Worm (Caenorhabditis elegans): ENCODE measurements around the gene dcap-2.

dcap-2 gene

ce11 chrIV:13521785-13522184 is at the start of gene dcap-2:
Gene dcap-2 (minus strand): TSS chrIV:13521870.
- TF ChIP-seq med-1 (GFP tag; optimal IDR thresholded peaks at IDR 0.05; ENCODE audit: insufficient read depth) (no peak), T22C8.4 (GFP tag; IDR thresholded peaks at IDR 0.05) (peak; percentile 50)

ce11 chrIV:13564284-13564683 is 42.6 kb upstream of the dcap-2 start:
- no peak for TF ChIP-seq ztf-29 (GFP tag; IDR thresholded peaks at IDR 0.05)
- TF ChIP-seq klf-2 (GFP tag; conservative IDR thresholded peaks at IDR 0.05), result no peak
- TF ChIP-seq cog-1 (tag; optimal IDR thresholded peaks at IDR 0.05), result no peak
- TF ChIP-seq med-1 (GFP tag; optimal IDR thresholded peaks at IDR 0.05; ENCODE audit: insufficient read depth), result no peak
- TF ChIP-seq flt-1 (GFP tag; IDR thresholded peaks at IDR 0.05), result no peak
- no peak for TF ChIP-seq T22C8.4 (GFP tag; IDR thresholded peaks at IDR 0.05)
- no peak for TF ChIP-seq ztf-23 (GFP tag; IDR thresholded peaks at IDR 0.05)
- no peak for TF ChIP-seq ref-1 (GFP tag; conservative IDR thresholded peaks at IDR 0.05)
- TF ChIP-seq tab-1 (GFP tag; IDR thresholded peaks at IDR 0.05), result no peak

ce11 chrIV:13561629-13562028 is 40.0 kb upstream of the dcap-2 start, which contains the start of the genes Y45F10B.13 and qui-1:
Gene Y45F10B.13 (minus strand): TSS chrIV:13561729.
Gene qui-1 (plus strand): TSS chrIV:13561861.
- TF ChIP-seq tab-1 (GFP tag; IDR thresholded peaks at IDR 0.05) (no peak), ztf-23 (GFP tag; IDR thresholded peaks at IDR 0.05) (no peak), T22C8.4 (GFP tag; IDR thresholded peaks at IDR 0.05) (no peak), ztf-29 (GFP tag; IDR thresholded peaks at IDR 0.05) (no peak), ref-1 (GFP tag; conservative IDR thresholded peaks at IDR 0.05) (no peak), cog-1 (tag; optimal IDR thresholded peaks at IDR 0.05) (no peak), med-1 (GFP tag; optimal IDR thresholded peaks at IDR 0.05; ENCODE audit: insufficient read depth) (no peak), flt-1 (GFP tag; IDR thresholded peaks at IDR 0.05) (no peak), klf-2 (GFP tag; conservative IDR thresholded peaks at IDR 0.05) (no peak)

ce11 chrIV:13559020-13559419 is 37.4 kb upstream of the dcap-2 start:
- no peak for TF ChIP-seq ztf-23 (GFP tag; IDR thresholded peaks at IDR 0.05)

ce11 chrIV:13557393-13557792 is 35.7 kb upstream of the dcap-2 start:
- TF ChIP-seq cog-1 (tag; optimal IDR thresholded peaks at IDR 0.05) (no peak), klf-2 (GFP tag; conservative IDR thresholded peaks at IDR 0.05) (no peak), flt-1 (GFP tag; IDR thresholded peaks at IDR 0.05) (no peak), tab-1 (GFP tag; IDR thresholded peaks at IDR 0.05) (no peak), med-1 (GFP tag; optimal IDR thresholded peaks at IDR 0.05; ENCODE audit: insufficient read depth) (no peak), ztf-29 (GFP tag; IDR thresholded peaks at IDR 0.05) (no peak), ref-1 (GFP tag; conservative IDR thresholded peaks at IDR 0.05) (no peak), T22C8.4 (GFP tag; IDR thresholded peaks at IDR 0.05) (no peak), ztf-23 (GFP tag; IDR thresholded peaks at IDR 0.05) (no peak)

- TF ChIP-seq ztf-29 (GFP tag; IDR thresholded peaks at IDR 0.05), result no peak
- no peak for TF ChIP-seq cog-1 (tag; optimal IDR thresholded peaks at IDR 0.05)
- no peak for TF ChIP-seq ztf-23 (GFP tag; IDR thresholded peaks at IDR 0.05)
- no peak for TF ChIP-seq klf-2 (GFP tag; conservative IDR thresholded peaks at IDR 0.05)
- no peak for TF ChIP-seq tab-1 (GFP tag; IDR thresholded peaks at IDR 0.05)
- TF ChIP-seq flt-1 (GFP tag; IDR thresholded peaks at IDR 0.05), result no peak
- TF ChIP-seq med-1 (GFP tag; optimal IDR thresholded peaks at IDR 0.05; ENCODE audit: insufficient read depth), result no peak
- TF ChIP-seq ref-1 (GFP tag; conservative IDR thresholded peaks at IDR 0.05), result no peak
- TF ChIP-seq T22C8.4 (GFP tag; IDR thresholded peaks at IDR 0.05), result no peak
Measured at ce11 chrIV:13555508-13555907, 33.8 kb upstream of the dcap-2 start.

- TF ChIP-seq cog-1 (tag; optimal IDR thresholded peaks at IDR 0.05) (no peak), tab-1 (GFP tag; IDR thresholded peaks at IDR 0.05) (no peak)
Measured at ce11 chrIV:13554350-13554749, 32.7 kb upstream of the dcap-2 start.

- TF ChIP-seq flt-1 (GFP tag; IDR thresholded peaks at IDR 0.05), result no peak
- TF ChIP-seq ztf-23 (GFP tag; IDR thresholded peaks at IDR 0.05), result no peak
- TF ChIP-seq ztf-29 (GFP tag; IDR thresholded peaks at IDR 0.05), result no peak
- TF ChIP-seq ref-1 (GFP tag; conservative IDR thresholded peaks at IDR 0.05), result no peak
- TF ChIP-seq T22C8.4 (GFP tag; IDR thresholded peaks at IDR 0.05), result no peak
- no peak for TF ChIP-seq tab-1 (GFP tag; IDR thresholded peaks at IDR 0.05)
- no peak for TF ChIP-seq klf-2 (GFP tag; conservative IDR thresholded peaks at IDR 0.05)
- TF ChIP-seq cog-1 (tag; optimal IDR thresholded peaks at IDR 0.05), result no peak
- TF ChIP-seq med-1 (GFP tag; optimal IDR thresholded peaks at IDR 0.05; ENCODE audit: insufficient read depth), result no peak
Measured at ce11 chrIV:13549350-13549749, 27.7 kb upstream of the dcap-2 start.

ce11 chrIV:13548188-13548587 is 26.5 kb upstream of the dcap-2 start, which contains the start of gene F52G2.3:
Gene F52G2.3 (minus strand): TSS chrIV:13548230.
- TF ChIP-seq flt-1 (GFP tag; IDR thresholded peaks at IDR 0.05) (no peak), T22C8.4 (GFP tag; IDR thresholded peaks at IDR 0.05) (no peak), tab-1 (GFP tag; IDR thresholded peaks at IDR 0.05) (no peak), ref-1 (GFP tag; conservative IDR thresholded peaks at IDR 0.05) (no peak), ztf-23 (GFP tag; IDR thresholded peaks at IDR 0.05) (no peak)

ce11 chrIV:13540165-13540564 is 18.5 kb upstream of the dcap-2 start, which contains the start of gene rsd-2:
Gene rsd-2 (minus strand): TSS chrIV:13540265.
- TF ChIP-seq klf-2 (GFP tag; conservative IDR thresholded peaks at IDR 0.05) (no peak), med-1 (GFP tag; optimal IDR thresholded peaks at IDR 0.05; ENCODE audit: insufficient read depth) (no peak), cog-1 (tag; optimal IDR thresholded peaks at IDR 0.05) (no peak), ztf-23 (GFP tag; IDR thresholded peaks at IDR 0.05) (no peak), flt-1 (GFP tag; IDR thresholded peaks at IDR 0.05) (no peak), ztf-29 (GFP tag; IDR thresholded peaks at IDR 0.05) (no peak), T22C8.4 (GFP tag; IDR thresholded peaks at IDR 0.05) (no peak), tab-1 (GFP tag; IDR thresholded peaks at IDR 0.05) (no peak), ref-1 (GFP tag; conservative IDR thresholded peaks at IDR 0.05) (no peak)

- TF ChIP-seq klf-2 (GFP tag; conservative IDR thresholded peaks at IDR 0.05), result no peak
- TF ChIP-seq med-1 (GFP tag; optimal IDR thresholded peaks at IDR 0.05; ENCODE audit: insufficient read depth), result no peak
- no peak for TF ChIP-seq ref-1 (GFP tag; conservative IDR thresholded peaks at IDR 0.05)
- TF ChIP-seq T22C8.4 (GFP tag; IDR thresholded peaks at IDR 0.05), result no peak
- TF ChIP-seq flt-1 (GFP tag; IDR thresholded peaks at IDR 0.05), result no peak
- TF ChIP-seq cog-1 (tag; optimal IDR thresholded peaks at IDR 0.05), result no peak
- no peak for TF ChIP-seq tab-1 (GFP tag; IDR thresholded peaks at IDR 0.05)
- no peak for TF ChIP-seq ztf-29 (GFP tag; IDR thresholded peaks at IDR 0.05)
- TF ChIP-seq ztf-23 (GFP tag; IDR thresholded peaks at IDR 0.05), result no peak
Measured at ce11 chrIV:13538901-13539300, 17.2 kb upstream of the dcap-2 start.

All from whole organism, midembryonic.